Worm (Caenorhabditis elegans): ENCODE results near the gene Y82E9BL.12.
"Not testable (repeated sequence)": the region's sequence is repeated elsewhere in the genome, so short reads cannot be mapped to it uniquely, and the experiment has no call there.

DNA sequence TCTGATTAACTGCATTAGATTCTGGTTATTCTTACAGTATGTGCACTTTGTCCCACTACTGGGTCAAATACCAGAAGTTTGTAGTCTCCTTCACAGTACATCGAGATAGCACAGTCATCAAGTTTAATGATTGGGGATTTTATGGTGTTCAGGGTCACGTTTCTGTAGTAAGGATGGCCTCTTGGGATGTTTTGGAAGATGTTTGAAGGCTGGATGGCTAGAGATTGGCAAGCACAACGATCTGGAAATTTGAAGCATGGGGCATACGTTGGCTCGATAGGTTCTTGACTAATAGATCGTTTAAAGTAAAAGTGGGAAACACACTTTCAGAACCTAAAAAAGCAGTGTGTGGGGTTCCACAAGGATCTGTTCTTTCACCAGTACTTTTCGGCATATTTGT is 49.0 kb downstream of the Y82E9BL.12 start, which contains the start of gene Y82E9BR.8:
- not testable (repeated sequence) for TF ChIP-seq unc-120 (tag; optimal IDR thresholded peaks at IDR 0.05; ENCODE audit: poor library complexity, severe bottlenecking); ztf-11 (tag; optimal IDR thresholded peaks at IDR 0.05); snpc-4 (tag; optimal IDR thresholded peaks at IDR 0.05); pha-4 (tag; optimal IDR thresholded peaks at IDR 0.05); unc-62 (GFP tag; optimal IDR thresholded peaks at IDR 0.05); elt-1 (tag; optimal IDR thresholded peaks at IDR 0.05; ENCODE audit: borderline replicate concordance, insufficient read depth); mab-5 (tag; optimal IDR thresholded peaks at IDR 0.05); mep-1 (tag; optimal IDR thresholded peaks at IDR 0.05); bed-3 (GFP tag; optimal IDR thresholded peaks at IDR 0.05)

All from whole organism, mixed stage, embryonic.